Worm (Caenorhabditis elegans): ENCODE results near the gene F09C6.16.

- TF ChIP-seq C04F5.9 (tag; optimal IDR thresholded peaks at IDR 0.05) (no peak), nhr-76 (tag; optimal IDR thresholded peaks at IDR 0.05) (no peak), unc-130 (tag; optimal IDR thresholded peaks at IDR 0.05) (no peak), alr-1 (tag; optimal IDR thresholded peaks at IDR 0.05; ENCODE audit: borderline replicate concordance) (no peak), xbp-1 (tag; optimal IDR thresholded peaks at IDR 0.05) (no peak)
Observed at ce11 chrV:16869740-16870139, 40.0 kb downstream of the F09C6.16 start, which contains the start of gene clec-33.

All from whole organism, L1 larva.